Worm (Caenorhabditis elegans) whole organism, midembryonic: ENCODE measurements around the gene srg-29.

ENCODE experiments used
- T22C8.4 ChIP-seq: fragments of 200-800 bp; sonication (Bioruptor generic); IDR thresholded peaks from 2 replicates; pipeline ENCODE4 v1.3.6; 2022; ENCODE audit warnings: missing genetic modification characterization, missing compliant biosample characterization
- cog-1 ChIP-seq: sonication (generic microtip); optimal IDR thresholded peaks from 2 replicates; lab custom pipeline; 2016; ENCODE audit warnings: missing genetic modification characterization, missing compliant biosample characterization
- flt-1 ChIP-seq: fragments of 200-800 bp; sonication (Bioruptor generic); IDR thresholded peaks from 2 replicates; pipeline ENCODE4 v1.3.6; 2022; ENCODE audit warnings: missing genetic modification characterization, missing compliant biosample characterization
- klf-2 ChIP-seq: fragments of 200-800 bp; sonication (Bioruptor generic); conservative IDR thresholded peaks from 2 replicates; pipeline ENCODE4 v1.3.6; 2022; ENCODE audit warnings: missing genetic modification reagents, missing genetic modification characterization, missing compliant biosample characterization
- med-1 ChIP-seq: sonication (generic microtip); optimal IDR thresholded peaks from 2 replicates; lab custom pipeline; 2017; ENCODE audit warnings: missing genetic modification characterization, mild to moderate bottlenecking, missing compliant biosample characterization, antibody characterized with exemption, missing genetic modification reagents; ENCODE audit not compliant: insufficient read depth
- ref-1 ChIP-seq: fragments of 200-800 bp; sonication (Bioruptor generic); conservative IDR thresholded peaks from 2 replicates; pipeline ENCODE4 v1.3.6; 2022; ENCODE audit warnings: missing genetic modification reagents, missing genetic modification characterization, missing compliant biosample characterization
- tab-1 ChIP-seq: fragments of 200-800 bp; sonication (Bioruptor generic); IDR thresholded peaks from 2 replicates; pipeline ENCODE4 v1.3.6; 2022; ENCODE audit warnings: missing genetic modification characterization, missing compliant biosample characterization
- ztf-23 ChIP-seq: fragments of 200-800 bp; sonication (Bioruptor generic); IDR thresholded peaks from 2 replicates; pipeline ENCODE4 v1.3.6; 2022; ENCODE audit warnings: missing genetic modification reagents, missing genetic modification characterization, missing compliant biosample characterization
- ztf-29 ChIP-seq: fragments of 200-800 bp; sonication (Bioruptor generic); IDR thresholded peaks from 2 replicates; pipeline ENCODE4 v1.3.6; 2022; ENCODE audit warnings: missing genetic modification reagents, missing genetic modification characterization, missing compliant biosample characterization

srg-29 gene

DNA sequence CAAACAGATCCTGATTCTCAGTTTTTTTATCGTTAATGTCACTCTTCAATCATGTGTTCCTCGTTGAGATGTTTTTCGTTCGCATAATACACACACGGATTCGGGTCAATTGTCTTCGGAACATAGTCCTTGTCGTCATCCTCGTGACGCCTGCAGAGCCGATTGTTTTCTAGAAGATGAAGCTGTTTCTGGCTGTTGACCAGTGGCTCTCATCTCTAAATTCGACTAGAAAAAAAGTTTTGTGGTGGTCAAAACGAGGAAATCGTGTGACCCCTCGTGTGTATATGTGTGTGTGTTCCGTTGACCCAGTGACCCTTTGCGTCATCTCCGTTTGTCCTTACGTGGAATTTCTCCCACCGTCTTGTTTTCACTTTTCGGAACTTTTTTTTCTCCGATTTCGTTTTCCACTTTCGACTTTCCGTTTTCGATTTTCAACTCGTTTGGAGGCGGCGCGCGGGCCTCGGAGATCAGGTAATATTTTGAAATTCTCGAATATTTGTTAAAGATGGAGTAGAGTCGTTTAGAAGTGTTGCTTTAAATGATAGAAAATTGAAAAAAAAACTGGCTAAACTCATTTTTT is 49.0 kb downstream of the srg-29 start, which contains the start of gene C35A11.2:
TSS of gene C35A11.2 (plus strand) at position 386 of the 580 bp plus-strand sequence.
- TF ChIP-seq cog-1 (tag; lab: Kevin White, UChicago) (no peak), med-1 (GFP tag; lab: Kevin White, UChicago) (no peak), ref-1 (GFP tag; lab: Robert Waterston, UW) (no peak), flt-1 (GFP tag; lab: Robert Waterston, UW) (no peak), ztf-23 (GFP tag; lab: Robert Waterston, UW) (no peak), klf-2 (GFP tag; lab: Robert Waterston, UW) (no peak), T22C8.4 (GFP tag; lab: Robert Waterston, UW) (no peak), ztf-29 (GFP tag; lab: Robert Waterston, UW) (no peak), tab-1 (GFP tag; lab: Robert Waterston, UW) (no peak)
